Worm (Caenorhabditis elegans) whole organism, L1 larva: ENCODE measurements around the gene smc-4.
A peak's percentile ranks its signal among the peaks of the same experiment; 100 is the strongest.

Experiments
- C04F5.9 ChIP-seq: sonication (generic microtip); optimal IDR thresholded peaks from 2 replicates; lab custom pipeline; 2016; ENCODE audit warnings: missing genetic modification characterization, missing compliant biosample characterization
- C16A3.4 ChIP-seq: fragments of 150-350 bp; optimal IDR thresholded peaks from 2 replicates; lab custom pipeline; 2014; ENCODE audit warnings: missing biosample characterization, missing genetic modification characterization
- F16B12.6 ChIP-seq: fragments of 150-350 bp; optimal IDR thresholded peaks from 2 replicates; lab custom pipeline; 2014; ENCODE audit warnings: missing biosample characterization, missing genetic modification characterization
- Y116A8C.19 ChIP-seq: sonication (generic microtip); optimal IDR thresholded peaks from 2 replicates; lab custom pipeline; 2016; ENCODE audit warnings: missing compliant biosample characterization, missing genetic modification characterization, borderline replicate concordance
- aha-1 ChIP-seq: fragments of 150-350 bp; optimal IDR thresholded peaks from 2 replicates; lab custom pipeline; 2014; ENCODE audit warnings: missing biosample characterization, missing genetic modification characterization
- aly-2 ChIP-seq: fragments of 150-350 bp; optimal IDR thresholded peaks from 2 replicates; lab custom pipeline; 2014; ENCODE audit warnings: missing biosample characterization, missing genetic modification characterization
- blmp-1 ChIP-seq: fragments of 150-350 bp; optimal IDR thresholded peaks from 2 replicates; lab custom pipeline; 2014; ENCODE audit warnings: missing biosample characterization, missing genetic modification characterization
- ceh-63 ChIP-seq: fragments of 200-800 bp; sonication (Bioruptor generic); optimal IDR thresholded peaks from 2 replicates; lab custom pipeline; 2018; ENCODE audit warnings: mild to moderate bottlenecking, missing genetic modification characterization, missing compliant biosample characterization
- ceh-88 ChIP-seq: fragments of 200-800 bp; sonication (Bioruptor generic); IDR thresholded peaks from 2 replicates; pipeline ENCODE4 v1.3.6; 2022; ENCODE audit warnings: missing genetic modification characterization, missing compliant biosample characterization
- ceh-90 ChIP-seq: sonication (generic microtip); optimal IDR thresholded peaks from 2 replicates; lab custom pipeline; 2016; ENCODE audit warnings: missing genetic modification characterization, missing compliant biosample characterization
- ces-1 ChIP-seq: fragments of 150-350 bp; optimal IDR thresholded peaks from 2 replicates; lab custom pipeline; 2014; ENCODE audit warnings: missing biosample characterization, missing genetic modification reagents, missing genetic modification characterization
- dpl-1 ChIP-seq, 3 experiments: fragments of 150-350 bp in 2 of 3; sonication (generic microtip) in 1 of 3; optimal IDR thresholded peaks; 2 replicates each; lab custom pipeline; 2014 to 2017; ENCODE audit warnings: missing biosample characterization in 3 of 3, missing genetic modification characterization in 3 of 3, missing genetic modification reagents in 3 of 3
- dsc-1 ChIP-seq: sonication (generic microtip); optimal IDR thresholded peaks from 2 replicates; lab custom pipeline; 2016; ENCODE audit warnings: mild to moderate bottlenecking, missing genetic modification characterization, missing compliant biosample characterization
- efl-1 ChIP-seq, 4 experiments: fragments of 150-350 bp; optimal IDR thresholded peaks in 3 of 4; peaks in 1 of 4; 1 replicate in 1 of 4; 2 replicates in 3 of 4; lab custom pipeline; 2014; ENCODE audit warnings: missing biosample characterization in 2 of 4, missing genetic modification characterization in 2 of 4, missing genetic modification reagents in 2 of 4
- efl-3 ChIP-seq: fragments of 200-800 bp; sonication (Bioruptor generic); optimal IDR thresholded peaks from 2 replicates; lab custom pipeline; 2018; ENCODE audit warnings: mild to moderate bottlenecking, missing genetic modification characterization, missing compliant biosample characterization
- egl-13 ChIP-seq: sonication (generic microtip); optimal IDR thresholded peaks from 2 replicates; lab custom pipeline; 2016; ENCODE audit warnings: missing genotype, missing genetic modification reagents, missing genetic modification characterization, missing compliant biosample characterization
- egl-27 ChIP-seq, 2 experiments: fragments of 150-350 bp in 1 of 2; sonication (generic microtip); optimal IDR thresholded peaks; 3 replicates each; lab custom pipeline; 2017 to 2018; ENCODE audit warnings: missing biosample characterization in 2 of 2, missing genetic modification characterization in 2 of 2, missing genetic modification reagents in 2 of 2
- elt-2 ChIP-seq: sonication (generic microtip); optimal IDR thresholded peaks from 2 replicates; lab custom pipeline; 2016; ENCODE audit warnings: missing genetic modification characterization, mild to moderate bottlenecking, inconsistent platforms, missing compliant biosample characterization, missing genetic modification reagents
- elt-3 ChIP-seq, 6 experiments: fragments of 150-350 bp in 1 of 6; sonication (generic microtip); optimal IDR thresholded peaks; 2 replicates each; lab custom pipeline; 2017 to 2018; ENCODE audit warnings: missing biosample characterization in 6 of 6, missing genetic modification characterization in 6 of 6, inconsistent platforms in 1 of 6
- ets-5 ChIP-seq: fragments of 200-800 bp; sonication (Bioruptor generic); IDR thresholded peaks from 2 replicates; pipeline ENCODE4 v1.3.6; 2022; ENCODE audit warnings: missing genetic modification characterization, missing compliant biosample characterization
- fkh-8 ChIP-seq: sonication (generic microtip); optimal IDR thresholded peaks from 2 replicates; lab custom pipeline; 2016; ENCODE audit warnings: mild to moderate bottlenecking, missing genetic modification characterization, missing compliant biosample characterization
- grh-1 ChIP-seq: fragments of 200-800 bp; sonication (Bioruptor generic); IDR thresholded peaks from 2 replicates; pipeline ENCODE4 v1.3.6; 2022; ENCODE audit warnings: missing genetic modification reagents, missing genetic modification characterization, missing compliant biosample characterization
- hpl-2 ChIP-seq: fragments of 150-350 bp; optimal IDR thresholded peaks from 2 replicates; lab custom pipeline; 2014; ENCODE audit warnings: missing biosample characterization, missing genetic modification reagents, missing genetic modification characterization
- irx-1 ChIP-seq: sonication (generic microtip); optimal IDR thresholded peaks from 2 replicates; lab custom pipeline; 2016; ENCODE audit warnings: missing genetic modification characterization, missing compliant biosample characterization
- lin-13 ChIP-seq: fragments of 150-350 bp; optimal IDR thresholded peaks from 2 replicates; lab custom pipeline; 2014; ENCODE audit warnings: missing biosample characterization, missing genetic modification reagents, missing genetic modification characterization
- lin-14 ChIP-seq: fragments of 200-800 bp; sonication (Bioruptor generic); optimal IDR thresholded peaks from 2 replicates; lab custom pipeline; 2018; ENCODE audit warnings: mild to moderate bottlenecking, missing genetic modification characterization, moderate library complexity, missing compliant biosample characterization
- lin-35 ChIP-seq, 2 experiments: fragments of 150-350 bp; optimal IDR thresholded peaks; 2 replicates each; lab custom pipeline; 2014; ENCODE audit warnings: missing biosample characterization in 2 of 2, missing genetic modification characterization in 2 of 2, missing genetic modification reagents in 2 of 2
- lsy-2 ChIP-seq, 2 experiments: fragments of 150-350 bp; optimal IDR thresholded peaks; 2 replicates each; lab custom pipeline; 2014; ENCODE audit warnings: missing biosample characterization in 2 of 2, missing genetic modification characterization in 2 of 2
- mab-9 ChIP-seq: fragments of 200-800 bp; sonication (Bioruptor generic); IDR thresholded peaks from 2 replicates; pipeline ENCODE4 v1.3.6; 2022; ENCODE audit warnings: missing genetic modification reagents, missing genetic modification characterization, missing compliant biosample characterization
- mdl-1 ChIP-seq, 2 experiments: fragments of 150-350 bp; optimal IDR thresholded peaks; 2 replicates each; lab custom pipeline; 2014 to 2017; ENCODE audit warnings: missing biosample characterization in 2 of 2, missing genetic modification characterization in 2 of 2, inconsistent platforms in 1 of 2
- mep-1 ChIP-seq: fragments of 150-350 bp; optimal IDR thresholded peaks from 2 replicates; lab custom pipeline; 2014; ENCODE audit warnings: missing biosample characterization, missing genetic modification characterization
- nhr-11 ChIP-seq: fragments of 150-350 bp; optimal IDR thresholded peaks from 2 replicates; lab custom pipeline; 2014; ENCODE audit warnings: missing biosample characterization, missing genetic modification characterization
- nhr-19 ChIP-seq: fragments of 200-800 bp; sonication (Bioruptor generic); conservative IDR thresholded peaks from 2 replicates; pipeline ENCODE4 v1.3.6; 2022; ENCODE audit warnings: missing genetic modification characterization, missing compliant biosample characterization
- nhr-20 ChIP-seq: sonication (generic microtip); optimal IDR thresholded peaks from 2 replicates; lab custom pipeline; 2016; ENCODE audit warnings: mild to moderate bottlenecking, missing genetic modification characterization, missing compliant biosample characterization
- nhr-237 ChIP-seq: fragments of 150-350 bp; optimal IDR thresholded peaks from 2 replicates; lab custom pipeline; 2014; ENCODE audit warnings: missing biosample characterization, missing genetic modification characterization
- nhr-28 ChIP-seq: fragments of 150-350 bp; optimal IDR thresholded peaks from 2 replicates; lab custom pipeline; 2014; ENCODE audit warnings: missing biosample characterization, missing genetic modification characterization
- nhr-71 ChIP-seq: sonication (generic microtip); optimal IDR thresholded peaks from 2 replicates; lab custom pipeline; 2016; ENCODE audit warnings: mild to moderate bottlenecking, missing genetic modification characterization, moderate library complexity, missing compliant biosample characterization
- nhr-76 ChIP-seq: sonication (generic microtip); optimal IDR thresholded peaks from 2 replicates; lab custom pipeline; 2017; ENCODE audit warnings: missing biosample characterization, missing genetic modification characterization
- nhr-77 ChIP-seq: fragments of 150-350 bp; optimal IDR thresholded peaks from 2 replicates; lab custom pipeline; 2014; ENCODE audit warnings: missing biosample characterization, missing genetic modification characterization
- nhr-85 ChIP-seq: sonication (generic microtip); peaks from one replicate; lab custom pipeline; 2016; ENCODE audit warnings: missing genetic modification characterization, inconsistent platforms, missing compliant biosample characterization
- pag-3 ChIP-seq: sonication (generic microtip); optimal IDR thresholded peaks from 2 replicates; lab custom pipeline; 2017; ENCODE audit warnings: missing genetic modification characterization, mild to moderate bottlenecking, missing compliant biosample characterization, antibody characterized with exemption, borderline replicate concordance; ENCODE audit not compliant: insufficient read depth
- pqm-1 ChIP-seq: sonication (generic microtip); optimal IDR thresholded peaks from 3 replicates; lab custom pipeline; 2017; ENCODE audit warnings: missing biosample characterization, missing genetic modification characterization
- sox-4 ChIP-seq: sonication (generic microtip); optimal IDR thresholded peaks from 2 replicates; lab custom pipeline; 2016; ENCODE audit warnings: missing genetic modification characterization, missing compliant biosample characterization
- sptf-1 ChIP-seq: fragments of 150-350 bp; optimal IDR thresholded peaks from 2 replicates; lab custom pipeline; 2014; ENCODE audit warnings: missing biosample characterization, missing genetic modification characterization
- tlp-1 ChIP-seq: fragments of 150-350 bp; optimal IDR thresholded peaks from 2 replicates; lab custom pipeline; 2014; ENCODE audit warnings: missing biosample characterization, missing genetic modification characterization
- unc-130 ChIP-seq: fragments of 150-350 bp; optimal IDR thresholded peaks from 2 replicates; lab custom pipeline; 2017; ENCODE audit warnings: missing biosample characterization, missing genetic modification characterization, inconsistent platforms
- unc-30 ChIP-seq: sonication (generic microtip); optimal IDR thresholded peaks from 2 replicates; lab custom pipeline; 2017; ENCODE audit warnings: missing biosample characterization, missing genetic modification characterization
- unc-62 ChIP-seq: fragments of 150-350 bp; optimal IDR thresholded peaks from 2 replicates; lab custom pipeline; 2014; ENCODE audit warnings: missing biosample characterization, missing genetic modification reagents, missing genetic modification characterization
- unc-86 ChIP-seq: sonication (generic microtip); optimal IDR thresholded peaks from 2 replicates; lab custom pipeline; 2016; ENCODE audit warnings: missing genetic modification characterization, missing compliant biosample characterization
- unc-98 ChIP-seq: fragments of 200-800 bp; sonication (Bioruptor generic); IDR thresholded peaks from 2 replicates; pipeline ENCODE4 v1.3.6; 2022; ENCODE audit warnings: missing genetic modification characterization, missing compliant biosample characterization
- vab-15 ChIP-seq: sonication (generic microtip); optimal IDR thresholded peaks from 2 replicates; lab custom pipeline; 2017; ENCODE audit warnings: missing genotype, mild to moderate bottlenecking, missing genetic modification characterization, missing compliant biosample characterization
- xbp-1 ChIP-seq: sonication (generic microtip); optimal IDR thresholded peaks from 2 replicates; lab custom pipeline; 2016; ENCODE audit warnings: missing genetic modification characterization, missing compliant biosample characterization
- zip-4 ChIP-seq: fragments of 200-800 bp; sonication (Bioruptor generic); optimal IDR thresholded peaks from 2 replicates; lab custom pipeline; 2018; ENCODE audit warnings: mild to moderate bottlenecking, missing genetic modification characterization, moderate library complexity, missing compliant biosample characterization

Gene smc-4

ce11 chrIII:4568455-4568854 is 18.8 kb upstream of the smc-4 start, which contains the start of gene idhg-1:
TSS of gene idhg-1 (plus strand) at chrIII:4568797.
- TF ChIP-seq C16A3.4 (tag; lab: Kevin White, UChicago) (peak; percentile 64), nhr-77 (tag; lab: Kevin White, UChicago) (peak; percentile 9), lin-35 (GFP tag; optimal IDR thresholded peaks at IDR 0.05; lab: Kevin White, UChicago) (peak; percentile 19 to 63), blmp-1 (tag; lab: Kevin White, UChicago) (peak; percentile 33), ets-5 (GFP tag; lab: Robert Waterston, UW) (no peak), ces-1 (no peak), C04F5.9 (tag; lab: Kevin White, UChicago) (no peak), aly-2 (no peak), hpl-2 (GFP tag; lab: Kevin White, UChicago) (no peak), vab-15 (peak; percentile 3), dpl-1 (GFP tag; optimal IDR thresholded peaks at IDR 0.05; lab: Kevin White, UChicago) (peak; percentile 47 to 61 (median 58)), ceh-63 (GFP tag; lab: Kevin White, UChicago) (no peak), mab-9 (GFP tag; lab: Robert Waterston, UW) (no peak), pqm-1 (tag; lab: Kevin White, UChicago) (no peak), irx-1 (tag; lab: Kevin White, UChicago) (peak; percentile 34), ceh-90 (no peak), tlp-1 (tag; lab: Kevin White, UChicago) (no peak), aha-1 (tag; lab: Kevin White, UChicago) (no peak), efl-1 (optimal IDR thresholded peaks at IDR 0.05; lab: Kevin White, UChicago) (peak; percentile 48 to 65), efl-1 (GFP tag; optimal IDR thresholded peaks at IDR 0.05 in 1 of 2; lab: Kevin White, UChicago) (peak; percentile 38 to 96), xbp-1 (peak; percentile 71), Y116A8C.19 (no peak), unc-98 (GFP tag; lab: Robert Waterston, UW) (no peak), nhr-20 (peak; percentile 72), nhr-28 (no peak), mep-1 (tag; lab: Kevin White, UChicago) (peak; percentile 59), elt-2 (tag; lab: Kevin White, UChicago) (peak; percentile 67), elt-3 (tag; optimal IDR thresholded peaks at IDR 0.05; lab: Kevin White, UChicago) (peak in 1 of 6 experiments; percentile 23), zip-4 (GFP tag; lab: Kevin White, UChicago) (no peak), pag-3 (tag; lab: Kevin White, UChicago) (no peak), lin-13 (peak; percentile 41), sptf-1 (tag; lab: Kevin White, UChicago) (no peak), nhr-237 (tag; lab: Kevin White, UChicago) (no peak), unc-130 (tag; lab: Kevin White, UChicago) (peak; percentile 61), nhr-71 (tag; lab: Kevin White, UChicago) (peak; percentile 80), lin-14 (GFP tag; lab: Kevin White, UChicago) (peak; percentile 71), mdl-1 (tag; optimal IDR thresholded peaks at IDR 0.05; lab: Kevin White, UChicago) (no peak), unc-30 (tag; lab: Kevin White, UChicago) (no peak), nhr-76 (tag; lab: Kevin White, UChicago) (no peak), dsc-1 (peak; percentile 79), egl-13 (tag; lab: Kevin White, UChicago) (peak; percentile 40), egl-27 (tag; optimal IDR thresholded peaks at IDR 0.05; lab: Kevin White, UChicago) (no peak), nhr-11 (tag; lab: Kevin White, UChicago) (peak; percentile 37), grh-1 (GFP tag; lab: Robert Waterston, UW) (no peak), unc-86 (tag; lab: Kevin White, UChicago) (peak; percentile 64), efl-3 (GFP tag; lab: Kevin White, UChicago) (no peak), unc-62 (GFP tag; lab: Kevin White, UChicago) (no peak), sox-4 (tag; lab: Kevin White, UChicago) (peak; percentile 24), nhr-85 (tag; lab: Kevin White, UChicago) (peak; percentile 86), F16B12.6 (tag; lab: Kevin White, UChicago) (peak; percentile 29), fkh-8 (tag; lab: Kevin White, UChicago) (peak; percentile 37), nhr-19 (peak; percentile 88), ceh-88 (GFP tag; lab: Robert Waterston, UW) (peak; percentile 26; the same call in 1 of the 2 replicates), lsy-2 (tag; optimal IDR thresholded peaks at IDR 0.05; lab: Kevin White, UChicago) (peak; percentile 71 to 74)
